Worm (Caenorhabditis elegans) whole organism, L3 larva: Measurements from ENCODE around the gene C34E10.12.

Experiments
- ama-1 ChIP-seq: fragments of 150-350 bp; optimal IDR thresholded peaks from 2 replicates; lab custom pipeline; 2018
- hmg-11 ChIP-seq: sonication (generic microtip); optimal IDR thresholded peaks from 2 replicates; lab custom pipeline; 2016; ENCODE audit warnings: missing genetic modification characterization, missing compliant biosample characterization
- nhr-11 ChIP-seq: fragments of 150-350 bp; optimal IDR thresholded peaks from 2 replicates; lab custom pipeline; 2014; ENCODE audit warnings: missing biosample characterization, missing genetic modification characterization
- nhr-23 ChIP-seq: fragments of 150-350 bp; optimal IDR thresholded peaks from 2 replicates; lab custom pipeline; 2014; ENCODE audit warnings: missing biosample characterization, missing genetic modification reagents, missing genetic modification characterization
- sea-2 ChIP-seq: fragments of 150-350 bp; sonication (generic microtip); optimal IDR thresholded peaks from 4 replicates; lab custom pipeline; 2014; ENCODE audit warnings: missing biosample characterization, missing genetic modification reagents, missing genetic modification characterization
- snpc-4 ChIP-seq: fragments of 150-350 bp; optimal IDR thresholded peaks from 2 replicates; lab custom pipeline; 2014; ENCODE audit warnings: missing biosample characterization, missing genetic modification characterization

DNA sequence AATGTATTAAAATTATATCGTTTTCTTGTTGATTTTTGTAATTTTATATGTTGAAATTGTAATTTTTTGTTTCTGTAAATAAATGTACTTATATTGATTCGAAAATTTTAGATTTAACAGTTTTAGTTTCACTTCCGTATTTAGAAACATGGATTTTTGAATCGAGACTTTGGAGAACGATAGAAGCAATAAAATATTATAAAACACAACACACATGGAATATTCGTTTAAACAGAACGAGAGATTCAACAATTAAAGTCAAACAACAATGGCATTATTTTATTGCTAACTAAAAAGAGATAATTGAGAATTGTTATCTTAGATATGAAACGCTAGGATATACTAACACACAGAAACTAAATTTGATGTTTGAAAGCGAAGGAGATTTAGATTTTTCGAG, 40.8 kb upstream of the C34E10.12 start:
- no peak for TF ChIP-seq ama-1 (lab: Kevin White, UChicago)
- TF ChIP-seq sea-2 (GFP tag; lab: Kevin White, UChicago), result no peak
- TF ChIP-seq hmg-11 (tag; lab: Kevin White, UChicago), result no peak
- TF ChIP-seq nhr-11 (tag; lab: Kevin White, UChicago), result no peak
- no peak for TF ChIP-seq nhr-23
- TF ChIP-seq snpc-4 (tag; lab: Kevin White, UChicago), result no peak
